Fruit fly (Drosophila melanogaster) whole organism, embryonic: ENCODE measurements around the gene JMJD5.

Source experiments
- Atf3 ChIP-seq: fragments of 200-800 bp; sonication (Bioruptor generic); optimal IDR thresholded peaks from 3 replicates; lab custom pipeline; 2016; ENCODE audit warnings: missing biosample characterization, missing genetic modification characterization
- B-H1 ChIP-seq: fragments of 200-800 bp; sonication (Bioruptor generic); IDR thresholded peaks from 3 replicates; pipeline ENCODE4 v1.3.6; 2022; ENCODE audit warnings: missing biosample characterization, missing genetic modification characterization
- Bteb2 ChIP-seq: fragments of 200-800 bp; sonication (Bioruptor generic); optimal IDR thresholded peaks from 2 replicates; lab custom pipeline; 2016; ENCODE audit warnings: missing biosample characterization, missing genetic modification characterization
- CG10431 ChIP-seq: fragments of 200-800 bp; sonication (Bioruptor generic); optimal IDR thresholded peaks from 3 replicates; lab custom pipeline; 2018; ENCODE audit warnings: missing biosample characterization, mild to moderate bottlenecking, missing genetic modification characterization
- CG10462 ChIP-seq: fragments of 200-800 bp; sonication (Bioruptor generic); optimal IDR thresholded peaks from 2 replicates; lab custom pipeline; 2016; ENCODE audit warnings: missing biosample characterization, missing genetic modification characterization
- CG10543 ChIP-seq: fragments of 200-800 bp; sonication (Bioruptor generic); optimal IDR thresholded peaks from 3 replicates; lab custom pipeline; 2017; ENCODE audit warnings: missing biosample characterization, mild to moderate bottlenecking, missing genetic modification characterization, moderate library complexity
- CG10565 ChIP-seq: fragments of 200-800 bp; sonication (Bioruptor generic); optimal IDR thresholded peaks from 3 replicates; lab custom pipeline; 2016; ENCODE audit warnings: missing biosample characterization, mild to moderate bottlenecking, missing genetic modification characterization
- CG12104 ChIP-seq: fragments of 200-800 bp; sonication (Bioruptor generic); optimal IDR thresholded peaks from 3 replicates; lab custom pipeline; 2016; ENCODE audit warnings: missing biosample characterization, missing genetic modification characterization
- CG12236 ChIP-seq: fragments of 200-800 bp; sonication (Bioruptor generic); optimal IDR thresholded peaks from 2 replicates; lab custom pipeline; 2016; ENCODE audit warnings: missing biosample characterization, missing genetic modification characterization
- CG12942 ChIP-seq: fragments of 200-800 bp; sonication (Bioruptor generic); optimal IDR thresholded peaks from 3 replicates; lab custom pipeline; 2016; ENCODE audit warnings: missing biosample characterization, missing genetic modification characterization
- CG14050 ChIP-seq: fragments of 200-800 bp; sonication (Bioruptor generic); IDR thresholded peaks from 3 replicates; pipeline ENCODE4 v1.3.6; 2022; ENCODE audit warnings: missing biosample characterization, missing genetic modification characterization
- CG15269 ChIP-seq: fragments of 200-800 bp; sonication (Bioruptor generic); optimal IDR thresholded peaks from 2 replicates; lab custom pipeline; 2018; ENCODE audit warnings: missing biosample characterization, mild to moderate bottlenecking, missing genetic modification characterization, moderate library complexity
- CG17328 ChIP-seq: fragments of 200-800 bp; sonication (Bioruptor generic); IDR thresholded peaks from 2 replicates; pipeline ENCODE4 v1.3.6; 2022; ENCODE audit warnings: missing biosample characterization, missing genetic modification characterization
- CG1792 ChIP-seq: fragments of 200-800 bp; sonication (Bioruptor generic); optimal IDR thresholded peaks from 2 replicates; lab custom pipeline; 2016; ENCODE audit warnings: missing biosample characterization, missing genetic modification characterization
- CG18619 ChIP-seq: fragments of 200-800 bp; sonication (Bioruptor generic); optimal IDR thresholded peaks from 3 replicates; lab custom pipeline; 2017; ENCODE audit warnings: missing biosample characterization, mild to moderate bottlenecking, missing genetic modification characterization
- CG2116 ChIP-seq: fragments of 200-800 bp; sonication (Bioruptor generic); optimal IDR thresholded peaks from 3 replicates; lab custom pipeline; 2018; ENCODE audit warnings: missing biosample characterization, mild to moderate bottlenecking, missing genetic modification characterization
- CG2120 ChIP-seq: fragments of 200-800 bp; sonication (Bioruptor generic); optimal IDR thresholded peaks from 3 replicates; lab custom pipeline; 2016; ENCODE audit warnings: missing biosample characterization, missing genetic modification characterization
- CG2199 ChIP-seq: fragments of 200-800 bp; sonication (Bioruptor generic); IDR thresholded peaks from 3 replicates; pipeline ENCODE4 v1.3.6; 2022; ENCODE audit warnings: missing biosample characterization, missing genetic modification characterization
- CG4328 ChIP-seq: fragments of 200-800 bp; sonication (Bioruptor generic); optimal IDR thresholded peaks from 3 replicates; lab custom pipeline; 2017; ENCODE audit warnings: missing biosample characterization, missing genetic modification reagents, missing genetic modification characterization
- CG5245 ChIP-seq: fragments of 200-800 bp; sonication (Bioruptor generic); optimal IDR thresholded peaks from 3 replicates; lab custom pipeline; 2016; ENCODE audit warnings: missing biosample characterization, missing genetic modification characterization
- CG6791 ChIP-seq: fragments of 200-800 bp; sonication (Bioruptor generic); IDR thresholded peaks from 3 replicates; pipeline ENCODE4 v1.3.6; 2022; ENCODE audit warnings: missing biosample characterization, missing genetic modification characterization; ENCODE audit not compliant: partially characterized antibody
- CG7745 ChIP-seq: fragments of 200-800 bp; sonication (Bioruptor generic); optimal IDR thresholded peaks from 2 replicates; lab custom pipeline; 2018; ENCODE audit warnings: missing biosample characterization, mild to moderate bottlenecking, missing genetic modification characterization, moderate library complexity
- CG9609 ChIP-seq: fragments of 200-800 bp; sonication (Bioruptor generic); optimal IDR thresholded peaks from 3 replicates; lab custom pipeline; 2016; ENCODE audit warnings: missing biosample characterization, missing genetic modification characterization
- Dek ChIP-seq: fragments of 200-800 bp; sonication (Bioruptor generic); optimal IDR thresholded peaks from 3 replicates; lab custom pipeline; 2019; ENCODE audit warnings: missing biosample characterization, mild to moderate bottlenecking, missing genetic modification characterization, moderate library complexity
- Doc2 ChIP-seq: fragments of 200-800 bp; sonication (Bioruptor generic); IDR thresholded peaks from 2 replicates; pipeline ENCODE4 v1.3.6; 2022; ENCODE audit warnings: missing biosample characterization, missing genetic modification characterization
- Doc3 ChIP-seq: fragments of 200-800 bp; sonication (Bioruptor generic); IDR thresholded peaks from 3 replicates; pipeline ENCODE4 v1.3.6; 2022; ENCODE audit warnings: missing biosample characterization, missing genetic modification characterization; ENCODE audit not compliant: partially characterized antibody
- Dp ChIP-seq: fragments of 200-800 bp; sonication (Bioruptor generic); optimal IDR thresholded peaks from 2 replicates; lab custom pipeline; 2018; ENCODE audit warnings: missing biosample characterization, mild to moderate bottlenecking, missing genetic modification characterization, moderate library complexity
- H2.0 ChIP-seq: fragments of 200-800 bp; sonication (Bioruptor generic); IDR thresholded peaks from 2 replicates; pipeline ENCODE4 v1.3.6; 2022; ENCODE audit warnings: missing biosample characterization, missing genetic modification characterization
- HLH3B ChIP-seq: fragments of 200-800 bp; sonication (Bioruptor generic); IDR thresholded peaks from 2 replicates; pipeline ENCODE4 v1.3.6; 2022; ENCODE audit warnings: missing biosample characterization, missing genetic modification characterization
- HmgZ ChIP-seq: fragments of 200-800 bp; sonication (Bioruptor generic); optimal IDR thresholded peaks from 2 replicates; lab custom pipeline; 2018; ENCODE audit warnings: missing biosample characterization, mild to moderate bottlenecking, missing genetic modification characterization
- Kr ChIP-seq: fragments of 200-800 bp; sonication (Bioruptor generic); optimal IDR thresholded peaks from 2 replicates; lab custom pipeline; 2017; ENCODE audit warnings: missing biosample characterization, mild to moderate bottlenecking, missing genetic modification characterization
- NFAT ChIP-seq: fragments of 200-800 bp; sonication (Bioruptor generic); IDR thresholded peaks from 2 replicates; pipeline ENCODE4 v1.3.6; 2022; ENCODE audit warnings: missing biosample characterization, missing genetic modification characterization
- Pdp1 ChIP-seq, 2 experiments: fragments of 200-800 bp; sonication (Bioruptor generic); optimal IDR thresholded peaks; 3 replicates each; lab custom pipeline; 2016; ENCODE audit warnings: missing biosample characterization in 2 of 2, missing genetic modification characterization in 2 of 2, mild to moderate bottlenecking in 1 of 2, moderate library complexity in 1 of 2
- Ravus ChIP-seq: fragments of 200-800 bp; sonication (Bioruptor generic); IDR thresholded peaks from 2 replicates; pipeline ENCODE4 v1.3.6; 2022; ENCODE audit warnings: missing biosample characterization, missing genetic modification characterization
- Rx ChIP-seq: fragments of 200-800 bp; sonication (Bioruptor generic); IDR thresholded peaks from 2 replicates; pipeline ENCODE4 v1.3.6; 2022; ENCODE audit warnings: missing biosample characterization, missing genetic modification characterization
- br ChIP-seq: fragments of >200 bp; optimal IDR thresholded peaks from 2 replicates; lab custom pipeline; 2017
- cwo ChIP-seq: fragments of 200-800 bp; sonication (Bioruptor generic); optimal IDR thresholded peaks from 3 replicates; lab custom pipeline; 2017; ENCODE audit warnings: missing biosample characterization, missing genetic modification characterization, mild to moderate bottlenecking, moderate library complexity, missing genetic modification reagents
- disco-r ChIP-seq: fragments of 200-800 bp; sonication (Bioruptor generic); optimal IDR thresholded peaks from 2 replicates; lab custom pipeline; 2016; ENCODE audit warnings: missing biosample characterization, missing genetic modification characterization
- fru ChIP-seq: fragments of >200 bp; optimal IDR thresholded peaks from 2 replicates; lab custom pipeline; 2017
- grau ChIP-seq: fragments of 200-800 bp; optimal IDR thresholded peaks from 3 replicates; lab custom pipeline; 2019; ENCODE audit warnings: missing biosample characterization, mild to moderate bottlenecking, missing genetic modification characterization, moderate library complexity
- ind ChIP-seq: fragments of 200-800 bp; sonication (Bioruptor generic); optimal IDR thresholded peaks from 3 replicates; lab custom pipeline; 2016; ENCODE audit warnings: missing biosample characterization, missing genetic modification characterization
- kay ChIP-seq: fragments of 200-800 bp; sonication (Bioruptor generic); optimal IDR thresholded peaks from 2 replicates; lab custom pipeline; 2016; ENCODE audit warnings: missing biosample characterization, missing genetic modification characterization
- kni ChIP-seq: fragments of 200-800 bp; sonication (Bioruptor generic); optimal IDR thresholded peaks from 3 replicates; lab custom pipeline; 2017; ENCODE audit warnings: mild to moderate bottlenecking, missing biosample characterization, missing genetic modification reagents, missing genetic modification characterization
- lilli ChIP-seq: fragments of 200-800 bp; sonication (Bioruptor generic); optimal IDR thresholded peaks from 3 replicates; lab custom pipeline; 2016; ENCODE audit warnings: missing biosample characterization, missing genetic modification characterization
- nerfin-2 ChIP-seq: fragments of 200-800 bp; sonication (Bioruptor generic); IDR thresholded peaks from 2 replicates; pipeline ENCODE4 v1.3.6; 2022; ENCODE audit warnings: missing biosample characterization, missing genetic modification characterization; ENCODE audit not compliant: partially characterized antibody
- oc ChIP-seq: fragments of 200-800 bp; sonication (Bioruptor generic); optimal IDR thresholded peaks from 2 replicates; lab custom pipeline; 2018; ENCODE audit warnings: missing biosample characterization, mild to moderate bottlenecking, missing genetic modification characterization, moderate library complexity
- onecut ChIP-seq: fragments of 200-800 bp; sonication (Bioruptor generic); IDR thresholded peaks from 2 replicates; pipeline ENCODE4 v1.3.6; 2022; ENCODE audit warnings: missing biosample characterization, missing genetic modification characterization
- p53 ChIP-seq: fragments of 200-800 bp; sonication (Bioruptor generic); optimal IDR thresholded peaks from 2 replicates; lab custom pipeline; 2016; ENCODE audit warnings: missing biosample characterization, missing genetic modification characterization
- sd ChIP-seq: fragments of 200-800 bp; sonication (Bioruptor generic); optimal IDR thresholded peaks from 3 replicates; lab custom pipeline; 2018; ENCODE audit warnings: missing biosample characterization, mild to moderate bottlenecking, missing genetic modification characterization, moderate library complexity
- so ChIP-seq: fragments of 200-800 bp; sonication (Bioruptor generic); IDR thresholded peaks from 3 replicates; pipeline ENCODE4 v1.3.6; 2022; ENCODE audit warnings: missing biosample characterization, missing genetic modification characterization

Gene JMJD5

DNA sequence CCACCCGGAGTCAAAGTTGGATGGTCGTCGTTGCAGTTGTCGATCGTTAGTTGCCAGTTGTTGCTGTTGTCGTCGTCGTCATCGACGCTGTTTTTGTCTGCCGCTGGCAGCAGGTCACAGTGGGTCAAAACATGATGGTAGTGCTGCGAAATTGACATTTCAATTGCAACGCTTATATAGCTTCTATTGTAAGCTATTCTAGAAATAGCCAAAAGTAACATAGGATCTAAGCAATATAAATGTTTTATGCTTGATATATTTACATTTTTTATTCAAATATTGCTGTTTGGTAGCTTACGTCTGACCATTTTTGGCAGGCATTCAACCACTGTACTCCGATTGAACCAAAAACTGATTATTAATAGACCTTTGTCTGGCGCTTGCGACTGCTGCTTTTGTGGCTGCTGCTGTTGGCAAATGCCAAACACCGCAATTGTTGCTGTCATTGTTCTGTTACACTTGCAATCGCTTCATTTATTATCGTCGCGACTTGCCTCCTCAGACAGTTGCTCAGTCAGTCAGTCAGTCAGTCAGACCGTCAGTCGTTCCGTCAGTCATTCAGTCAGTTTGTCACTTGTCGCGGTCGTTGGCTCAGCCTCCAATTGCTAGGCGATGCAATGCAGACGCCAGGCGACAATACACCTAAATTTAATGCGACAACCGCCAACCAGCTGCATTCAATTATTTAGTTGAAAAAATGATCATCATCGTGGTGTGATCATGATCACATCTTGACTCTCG, 49.7 kb downstream of the JMJD5 start (continued):
- TF ChIP-seq CG6791, result peak; percentile 65; the same call in 2 of the 3 replicates
- TF ChIP-seq disco-r (GFP tag; lab: Kevin White, UChicago), result peak; percentile 35
- TF ChIP-seq Rx (GFP tag; lab: Robert Waterston, UW), result no peak
- TF ChIP-seq Bteb2 (GFP tag; lab: Kevin White, UChicago), result peak; percentile 19
- TF ChIP-seq CG9609 (GFP tag; lab: Kevin White, UChicago), result peak; percentile 13
- TF ChIP-seq Kr (GFP tag; lab: Kevin White, UChicago), result no peak
- peak; percentile 33 for TF ChIP-seq ind (GFP tag; lab: Kevin White, UChicago)
- no peak for TF ChIP-seq CG4328 (GFP tag; lab: Kevin White, UChicago)
- peak; percentile 73 for TF ChIP-seq nerfin-2
- TF ChIP-seq oc (tag; lab: Kevin White, UChicago), result peak; percentile 60
- no peak for TF ChIP-seq Doc2
- TF ChIP-seq HLH3B (GFP tag; lab: Robert Waterston, UW), result peak; percentile 40; the same call in 1 of the 2 replicates
- TF ChIP-seq kay (GFP tag; lab: Kevin White, UChicago), result no peak
- peak; percentile 73 for TF ChIP-seq CG17328 (GFP tag; lab: Robert Waterston, UW)
- no peak for TF ChIP-seq fru
- peak; percentile 10 for TF ChIP-seq Dek (tag; lab: Kevin White, UChicago)
- TF ChIP-seq CG12104 (GFP tag; lab: Kevin White, UChicago), result no peak
- peak; percentile 21; the same call in 1 of the 2 replicates for TF ChIP-seq H2.0 (GFP tag; lab: Robert Waterston, UW)
- TF ChIP-seq Ravus (GFP tag; lab: Robert Waterston, UW), result no peak
- peak; percentile 19 for TF ChIP-seq CG12236 (GFP tag; lab: Kevin White, UChicago)
- TF ChIP-seq NFAT (GFP tag; lab: Robert Waterston, UW), result no peak
- peak; percentile 23 to 31 for TF ChIP-seq Pdp1 (GFP tag; optimal IDR thresholded peaks at IDR 0.05; lab: Kevin White, UChicago)
- no peak for TF ChIP-seq CG10543 (GFP tag; lab: Kevin White, UChicago)
- peak; percentile 40; the same call in 1 of the 3 replicates for TF ChIP-seq CG2199 (GFP tag; lab: Robert Waterston, UW)
- peak; percentile 29 for TF ChIP-seq cwo (GFP tag; lab: Kevin White, UChicago)
- no peak for TF ChIP-seq Atf3 (GFP tag; lab: Kevin White, UChicago)
- peak; percentile 0 for TF ChIP-seq HmgZ (tag; lab: Kevin White, UChicago)
- TF ChIP-seq lilli, result peak; percentile 40
- no peak for TF ChIP-seq CG7745 (tag; lab: Kevin White, UChicago)
- no peak for TF ChIP-seq br (lab: Kevin White, UChicago)
- TF ChIP-seq CG10462 (GFP tag; lab: Kevin White, UChicago), result no peak
- peak; percentile 31; the same call in 1 of the 3 replicates for TF ChIP-seq B-H1 (GFP tag; lab: Robert Waterston, UW)
- peak; percentile 44 for TF ChIP-seq onecut
- TF ChIP-seq CG2120 (GFP tag; lab: Kevin White, UChicago), result no peak
- TF ChIP-seq Dp, result no peak
- no peak for TF ChIP-seq p53 (GFP tag; lab: Kevin White, UChicago)
- TF ChIP-seq grau (tag; lab: Kevin White, UChicago), result peak; percentile 65
- peak; percentile 33 for TF ChIP-seq CG18619 (GFP tag; lab: Kevin White, UChicago)
- no peak for TF ChIP-seq CG1792 (GFP tag; lab: Kevin White, UChicago)
- peak; percentile 70 for TF ChIP-seq CG15269 (tag; lab: Kevin White, UChicago)
- TF ChIP-seq CG2116 (GFP tag; lab: Kevin White, UChicago), result peak; percentile 19
- TF ChIP-seq CG10565 (GFP tag; lab: Kevin White, UChicago), result no peak
- peak; percentile 17 for TF ChIP-seq kni (GFP tag; lab: Kevin White, UChicago)
- TF ChIP-seq CG14050 (GFP tag; lab: Robert Waterston, UW), result peak; percentile 46; the same call in 2 of the 3 replicates
- 0 out of 3 replicates have a peak, but pooled peaks have one; percentile 32 for TF ChIP-seq so
- peak; percentile 16 for TF ChIP-seq CG5245 (GFP tag; lab: Kevin White, UChicago)
- peak; percentile 23 for TF ChIP-seq CG12942 (GFP tag; lab: Kevin White, UChicago)
- 0 out of 3 replicates have a peak, but pooled peaks have one; percentile 16 for TF ChIP-seq Doc3
- peak; percentile 47 for TF ChIP-seq CG10431 (GFP tag; lab: Kevin White, UChicago)
- no peak for TF ChIP-seq sd (tag; lab: Kevin White, UChicago)
